Worm (Caenorhabditis elegans) whole organism, early embryonic: Measurements from ENCODE around the gene K09H11.6.

ENCODE experiments used
- F13C5.2 ChIP-seq: sonication (generic microtip); optimal IDR thresholded peaks from 2 replicates; lab custom pipeline; 2017; ENCODE audit warnings: mild to moderate bottlenecking, missing genetic modification characterization, inconsistent platforms, missing compliant biosample characterization
- aly-1 ChIP-seq: sonication (generic microtip); optimal IDR thresholded peaks from 2 replicates; lab custom pipeline; 2016; ENCODE audit warnings: missing genetic modification characterization, missing compliant biosample characterization
- ama-1 ChIP-seq: fragments of 150-350 bp; optimal IDR thresholded peaks from 2 replicates; lab custom pipeline; 2014
- ceh-13 ChIP-seq: fragments of 200-800 bp; sonication (Bioruptor generic); optimal IDR thresholded peaks from 2 replicates; lab custom pipeline; 2018; ENCODE audit warnings: mild to moderate bottlenecking, missing genetic modification characterization, missing compliant biosample characterization
- ceh-36 ChIP-seq: sonication (generic microtip); optimal IDR thresholded peaks from 2 replicates; lab custom pipeline; 2016; ENCODE audit warnings: missing genetic modification characterization, inconsistent platforms, missing compliant biosample characterization
- ets-7 ChIP-seq: sonication (generic microtip); optimal IDR thresholded peaks from 2 replicates; lab custom pipeline; 2016; ENCODE audit warnings: missing genotype, missing genetic modification characterization, missing compliant biosample characterization
- hmbx-1 ChIP-seq: sonication (generic microtip); optimal IDR thresholded peaks from 2 replicates; lab custom pipeline; 2016; ENCODE audit warnings: mild to moderate bottlenecking, missing genetic modification characterization, missing compliant biosample characterization
- hmg-4 ChIP-seq: fragments of 200-800 bp; sonication (Bioruptor generic); optimal IDR thresholded peaks from 2 replicates; lab custom pipeline; 2018; ENCODE audit warnings: mild to moderate bottlenecking, missing genetic modification characterization, missing compliant biosample characterization
- hnd-1 ChIP-seq: sonication (generic microtip); optimal IDR thresholded peaks from 2 replicates; lab custom pipeline; 2016; ENCODE audit warnings: missing genetic modification characterization, missing compliant biosample characterization
- pes-1 ChIP-seq: fragments of 200-800 bp; sonication (Bioruptor generic); IDR thresholded peaks from 2 replicates; pipeline ENCODE4 v1.3.6; 2022; ENCODE audit warnings: missing genetic modification reagents, missing genetic modification characterization, missing compliant biosample characterization
- scrt-1 ChIP-seq: fragments of 200-800 bp; sonication (Bioruptor generic); IDR thresholded peaks from 2 replicates; pipeline ENCODE4 v1.3.6; 2022; ENCODE audit warnings: missing genetic modification characterization, missing compliant biosample characterization
- sea-1 ChIP-seq: fragments of 200-800 bp; sonication (Bioruptor generic); conservative IDR thresholded peaks from 2 replicates; pipeline ENCODE4 v1.3.6; 2022; ENCODE audit warnings: missing genetic modification characterization, missing compliant biosample characterization
- tbx-37 ChIP-seq: fragments of 200-800 bp; sonication (Bioruptor generic); conservative IDR thresholded peaks from 2 replicates; pipeline ENCODE4 v1.3.6; 2022; ENCODE audit warnings: missing genetic modification reagents, missing genetic modification characterization, missing compliant biosample characterization

ce11 chrV:5739438-5739837 is 3.5 kb upstream of the K09H11.6 start:
- no peak for TF ChIP-seq pes-1 (GFP tag; lab: Robert Waterston, UW)
- no peak for TF ChIP-seq hmg-4 (GFP tag; lab: Kevin White, UChicago)
- no peak for TF ChIP-seq hnd-1
- no peak for TF ChIP-seq sea-1
- TF ChIP-seq ceh-13, result no peak
- TF ChIP-seq ceh-36 (tag; lab: Kevin White, UChicago), result no peak
- TF ChIP-seq ama-1 (lab: Kevin White, UChicago), result no peak
- TF ChIP-seq tbx-37 (GFP tag; lab: Robert Waterston, UW), result no peak
- no peak for TF ChIP-seq scrt-1
- TF ChIP-seq hmbx-1 (tag; lab: Kevin White, UChicago), result no peak
- no peak for TF ChIP-seq aly-1 (tag; lab: Kevin White, UChicago)
- no peak for TF ChIP-seq ets-7 (tag; lab: Kevin White, UChicago)
- TF ChIP-seq F13C5.2, result no peak
